Worm (Caenorhabditis elegans) whole organism, young adult: Measurements from ENCODE around the gene Y43F8C.9.
A peak's percentile ranks its signal among the peaks of the same experiment; 100 is the strongest.

ENCODE experiments used
- B0035.1 ChIP-seq: sonication (generic microtip); optimal IDR thresholded peaks from 2 replicates; lab custom pipeline; 2016; ENCODE audit warnings: missing genetic modification characterization, mild to moderate bottlenecking, missing compliant biosample characterization, missing genotype, missing genetic modification reagents
- B0336.3 ChIP-seq: fragments of 200-800 bp; sonication (Bioruptor generic); IDR thresholded peaks from 2 replicates; pipeline ENCODE4 v1.3.6; 2022; ENCODE audit warnings: missing genetic modification characterization, missing compliant biosample characterization
- D2030.7 ChIP-seq: fragments of 200-800 bp; sonication (Bioruptor generic); IDR thresholded peaks from 2 replicates; pipeline ENCODE4 v1.3.6; 2022; ENCODE audit warnings: missing genetic modification reagents, missing genetic modification characterization, missing compliant biosample characterization
- F33H1.4 ChIP-seq: fragments of 200-800 bp; sonication (Bioruptor generic); IDR thresholded peaks from 2 replicates; pipeline ENCODE4 v1.3.6; 2022; ENCODE audit warnings: missing genetic modification reagents, missing genetic modification characterization, missing compliant biosample characterization
- F37B4.10 ChIP-seq: fragments of 200-800 bp; sonication (Bioruptor generic); IDR thresholded peaks from 2 replicates; pipeline ENCODE4 v1.3.6; 2022; ENCODE audit warnings: missing genetic modification characterization, missing compliant biosample characterization
- F39B2.1 ChIP-seq: fragments of 200-800 bp; sonication (Bioruptor generic); IDR thresholded peaks from 2 replicates; pipeline ENCODE4 v1.3.6; 2022; ENCODE audit warnings: missing genetic modification reagents, missing genetic modification characterization, missing compliant biosample characterization
- F49E8.2 ChIP-seq: sonication (generic microtip); optimal IDR thresholded peaks from 3 replicates; lab custom pipeline; 2017; ENCODE audit warnings: missing genetic modification characterization, mild to moderate bottlenecking, missing compliant biosample characterization, antibody characterized with exemption, moderate library complexity; ENCODE audit not compliant: insufficient read depth
- F52B5.7 ChIP-seq: sonication (generic microtip); optimal IDR thresholded peaks from 2 replicates; lab custom pipeline; 2016; ENCODE audit warnings: mild to moderate bottlenecking, missing genetic modification characterization, missing compliant biosample characterization
- K12H6.12 ChIP-seq: fragments of 200-800 bp; sonication (Bioruptor generic); optimal IDR thresholded peaks from 2 replicates; lab custom pipeline; 2018; ENCODE audit warnings: mild to moderate bottlenecking, missing genetic modification characterization, missing compliant biosample characterization
- T26A5.8 ChIP-seq: sonication (generic microtip); optimal IDR thresholded peaks from 2 replicates; lab custom pipeline; 2016; ENCODE audit warnings: missing genetic modification characterization, missing compliant biosample characterization
- ama-1 ChIP-seq, 3 experiments: fragments of 150-350 bp in 1 of 3; sonication (generic microtip) in 2 of 3; optimal IDR thresholded peaks; 2 replicates each; lab custom pipeline; 2014 to 2018; ENCODE audit warnings: missing biosample characterization in 2 of 3, missing genetic modification characterization in 2 of 3, missing genetic modification reagents in 2 of 3
- aptf-3 ChIP-seq: fragments of 200-800 bp; sonication (Bioruptor generic); IDR thresholded peaks from 2 replicates; pipeline ENCODE4 v1.3.6; 2022; ENCODE audit warnings: missing genetic modification characterization, missing compliant biosample characterization
- atf-7 ChIP-seq: sonication (generic microtip); optimal IDR thresholded peaks from 2 replicates; lab custom pipeline; 2017; ENCODE audit warnings: mild to moderate bottlenecking, missing genetic modification characterization, missing compliant biosample characterization
- ccch-3 ChIP-seq: fragments of 200-800 bp; sonication (Bioruptor generic); optimal IDR thresholded peaks from 2 replicates; lab custom pipeline; 2018; ENCODE audit warnings: mild to moderate bottlenecking, missing genetic modification characterization, missing compliant biosample characterization
- ceh-58 ChIP-seq: fragments of 200-800 bp; sonication (Bioruptor generic); IDR thresholded peaks from 2 replicates; pipeline ENCODE4 v1.3.6; 2022; ENCODE audit warnings: missing genetic modification characterization, missing compliant biosample characterization
- ceh-79 ChIP-seq: sonication (generic microtip); optimal IDR thresholded peaks from 2 replicates; lab custom pipeline; 2017; ENCODE audit warnings: mild to moderate bottlenecking, missing genetic modification characterization, missing compliant biosample characterization
- chd-7 ChIP-seq: sonication (generic microtip); optimal IDR thresholded peaks from 2 replicates; lab custom pipeline; 2016; ENCODE audit warnings: mild to moderate bottlenecking, missing genetic modification characterization, moderate library complexity, missing compliant biosample characterization
- die-1 ChIP-seq: sonication (generic microtip); optimal IDR thresholded peaks from 2 replicates; lab custom pipeline; 2016; ENCODE audit warnings: missing genotype, mild to moderate bottlenecking, missing genetic modification characterization, missing compliant biosample characterization
- dox-1 ChIP-seq: fragments of 200-800 bp; sonication (Bioruptor generic); IDR thresholded peaks from 2 replicates; pipeline ENCODE4 v1.3.6; 2022; ENCODE audit warnings: missing genetic modification reagents, missing genetic modification characterization, missing compliant biosample characterization
- dpff-1 ChIP-seq: sonication (generic microtip); optimal IDR thresholded peaks from 2 replicates; lab custom pipeline; 2017; ENCODE audit warnings: mild to moderate bottlenecking, missing genetic modification characterization, missing compliant biosample characterization
- dpl-1 ChIP-seq: fragments of 150-350 bp; optimal IDR thresholded peaks from 2 replicates; lab custom pipeline; 2014; ENCODE audit warnings: missing biosample characterization, missing genetic modification reagents, missing genetic modification characterization
- egl-18 ChIP-seq: fragments of 200-800 bp; sonication (Bioruptor generic); IDR thresholded peaks from 2 replicates; pipeline ENCODE4 v1.3.6; 2022; ENCODE audit warnings: missing genetic modification reagents, missing genetic modification characterization, missing compliant biosample characterization
- hlh-12 ChIP-seq: sonication (generic microtip); optimal IDR thresholded peaks from 2 replicates; lab custom pipeline; 2016; ENCODE audit warnings: missing genetic modification characterization, missing compliant biosample characterization
- hrde-1 ChIP-seq: sonication (generic microtip); optimal IDR thresholded peaks from 2 replicates; lab custom pipeline; 2016; ENCODE audit warnings: missing genetic modification characterization, mild to moderate bottlenecking, missing compliant biosample characterization, moderate library complexity, missing genotype, missing genetic modification reagents, borderline replicate concordance
- let-526 ChIP-seq: fragments of 200-800 bp; sonication (Bioruptor generic); IDR thresholded peaks from 2 replicates; pipeline ENCODE4 v1.3.6; 2022; ENCODE audit warnings: missing genetic modification reagents, missing genetic modification characterization, missing compliant biosample characterization
- lin-40 ChIP-seq: sonication (generic microtip); optimal IDR thresholded peaks from 2 replicates; lab custom pipeline; 2016; ENCODE audit warnings: missing genetic modification characterization, mild to moderate bottlenecking, missing compliant biosample characterization, missing genotype, missing genetic modification reagents
- madf-3 ChIP-seq: fragments of 200-800 bp; sonication (Bioruptor generic); IDR thresholded peaks from 2 replicates; pipeline ENCODE4 v1.3.6; 2022; ENCODE audit warnings: missing genetic modification reagents, missing genetic modification characterization, missing compliant biosample characterization
- madf-6 ChIP-seq: fragments of 200-800 bp; sonication (Bioruptor generic); IDR thresholded peaks from 2 replicates; pipeline ENCODE4 v1.3.6; 2022; ENCODE audit warnings: missing genetic modification reagents, missing genetic modification characterization, missing compliant biosample characterization
- mcd-1 ChIP-seq: fragments of 200-800 bp; sonication (Bioruptor generic); IDR thresholded peaks from 2 replicates; pipeline ENCODE4 v1.3.6; 2022; ENCODE audit warnings: missing genetic modification reagents, missing genetic modification characterization, missing compliant biosample characterization
- mes-4 ChIP-seq: sonication (generic microtip); optimal IDR thresholded peaks from 2 replicates; lab custom pipeline; 2016; ENCODE audit warnings: missing genotype, missing genetic modification characterization, missing compliant biosample characterization
- mxl-1 ChIP-seq: sonication (generic microtip); optimal IDR thresholded peaks from 2 replicates; lab custom pipeline; 2016; ENCODE audit warnings: missing genetic modification characterization, missing compliant biosample characterization
- nfya-1 ChIP-seq: sonication (generic microtip); optimal IDR thresholded peaks from 2 replicates; lab custom pipeline; 2017; ENCODE audit warnings: antibody characterized with exemption, missing compliant biosample characterization, missing genetic modification characterization, borderline replicate concordance; ENCODE audit not compliant: insufficient read depth
- nhr-120 ChIP-seq: fragments of 200-800 bp; sonication (Bioruptor generic); IDR thresholded peaks from 2 replicates; pipeline ENCODE4 v1.3.6; 2022; ENCODE audit warnings: missing genetic modification characterization, missing compliant biosample characterization
- nhr-80 ChIP-seq: sonication (generic microtip); optimal IDR thresholded peaks from 2 replicates; lab custom pipeline; 2016; ENCODE audit warnings: missing genetic modification characterization, missing compliant biosample characterization
- repo-1 ChIP-seq: sonication (generic microtip); optimal IDR thresholded peaks from 2 replicates; lab custom pipeline; 2017; ENCODE audit warnings: mild to moderate bottlenecking, missing genetic modification characterization, missing compliant biosample characterization
- rpc-1 ChIP-seq, 2 experiments: fragments of 150-350 bp in 1 of 2; sonication (generic microtip) in 1 of 2; optimal IDR thresholded peaks; 2 replicates each; lab custom pipeline; 2014 to 2018; ENCODE audit warnings: missing biosample characterization in 1 of 2, missing genetic modification characterization in 1 of 2, missing genetic modification reagents in 1 of 2, missing genotype in 1 of 2
- sdz-38 ChIP-seq: sonication (generic microtip); optimal IDR thresholded peaks from 2 replicates; lab custom pipeline; 2016; ENCODE audit warnings: missing genotype, missing genetic modification characterization, missing compliant biosample characterization
- sea-2 ChIP-seq: fragments of 200-800 bp; sonication (Bioruptor generic); IDR thresholded peaks from 2 replicates; pipeline ENCODE4 v1.3.6; 2022; ENCODE audit warnings: missing genetic modification characterization, missing compliant biosample characterization
- somi-1 ChIP-seq: fragments of 200-800 bp; sonication (Bioruptor generic); optimal IDR thresholded peaks from 2 replicates; lab custom pipeline; 2018; ENCODE audit warnings: mild to moderate bottlenecking, missing genetic modification characterization, missing compliant biosample characterization
- tlf-1 ChIP-seq: fragments of 200-800 bp; sonication (Bioruptor generic); optimal IDR thresholded peaks from 2 replicates; lab custom pipeline; 2018; ENCODE audit warnings: mild to moderate bottlenecking, missing genetic modification characterization, missing compliant biosample characterization
- xnd-1 ChIP-seq: sonication (generic microtip); optimal IDR thresholded peaks from 2 replicates; lab custom pipeline; 2016; ENCODE audit warnings: missing genotype, missing genetic modification reagents, missing genetic modification characterization, missing compliant biosample characterization
- ztf-18 ChIP-seq: sonication (generic microtip); optimal IDR thresholded peaks from 2 replicates; lab custom pipeline; 2016; ENCODE audit warnings: missing genotype, mild to moderate bottlenecking, missing genetic modification characterization, missing compliant biosample characterization
- ztf-22 ChIP-seq: fragments of 200-800 bp; sonication (Bioruptor generic); optimal IDR thresholded peaks from 2 replicates; lab custom pipeline; 2018; ENCODE audit warnings: mild to moderate bottlenecking, missing genetic modification characterization, moderate library complexity, missing compliant biosample characterization
- ztf-3 ChIP-seq: fragments of 200-800 bp; sonication (Bioruptor generic); optimal IDR thresholded peaks from 2 replicates; lab custom pipeline; 2018; ENCODE audit warnings: mild to moderate bottlenecking, missing genetic modification characterization, missing compliant biosample characterization
- ztf-6 ChIP-seq: fragments of 200-800 bp; sonication (Bioruptor generic); IDR thresholded peaks from 2 replicates; pipeline ENCODE4 v1.3.6; 2022; ENCODE audit warnings: missing genetic modification reagents, missing genetic modification characterization, missing compliant biosample characterization

The Y43F8C.9 gene

DNA sequence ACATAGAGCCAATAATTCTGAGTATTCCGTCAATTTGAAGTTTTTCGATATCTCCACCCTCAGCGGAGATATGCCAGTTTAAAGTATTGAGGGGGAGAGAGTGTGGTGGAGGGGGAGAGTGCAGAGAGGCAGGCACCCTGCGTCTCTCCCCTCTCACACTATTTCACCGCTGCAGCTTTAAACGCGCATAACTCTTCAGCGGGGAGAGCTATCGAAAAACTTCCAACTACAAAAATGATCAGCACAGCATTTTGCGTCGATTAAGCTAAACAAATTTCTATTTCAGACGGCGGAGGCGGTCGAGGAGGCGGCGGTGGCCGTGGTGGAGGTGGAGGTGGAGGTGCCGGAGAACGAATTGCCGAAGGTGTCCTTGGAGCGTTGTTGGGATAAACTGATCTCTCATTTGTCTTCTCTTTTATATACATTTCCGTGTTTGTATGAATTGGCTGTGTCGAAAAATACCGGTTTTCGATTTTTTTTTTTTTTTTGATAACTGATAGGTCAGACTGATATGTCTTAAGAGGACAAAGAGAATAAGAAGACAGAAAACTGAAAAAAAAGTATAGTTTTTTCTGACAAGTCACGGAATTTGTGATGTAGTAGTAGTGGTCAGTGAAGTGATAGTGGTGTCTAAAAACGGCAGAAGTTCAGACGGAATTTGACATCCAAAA, 34.1 kb upstream of the Y43F8C.9 start (continued):
- TF ChIP-seq ama-1 (optimal IDR thresholded peaks at IDR 0.05; lab: Kevin White, UChicago) (no peak), ama-1 (GFP tag; optimal IDR thresholded peaks at IDR 0.05; lab: Kevin White, UChicago) (no peak), mes-4 (no peak), repo-1 (tag; lab: Kevin White, UChicago) (no peak), ceh-58 (no peak), dpff-1 (no peak), nfya-1 (no peak), hrde-1 (no peak), F33H1.4 (GFP tag; lab: Robert Waterston, UW) (no peak), K12H6.12 (tag; lab: Kevin White, UChicago) (no peak), xnd-1 (tag; lab: Kevin White, UChicago) (no peak), F39B2.1 (GFP tag; lab: Robert Waterston, UW) (no peak), F37B4.10 (GFP tag; lab: Robert Waterston, UW) (no peak), dox-1 (GFP tag; lab: Robert Waterston, UW) (peak; percentile 68), F52B5.7 (no peak), B0035.1 (tag; lab: Kevin White, UChicago) (no peak), egl-18 (GFP tag; lab: Robert Waterston, UW) (no peak), die-1 (tag; lab: Kevin White, UChicago) (no peak), T26A5.8 (tag; lab: Kevin White, UChicago) (no peak), ztf-18 (tag; lab: Kevin White, UChicago) (no peak), D2030.7 (GFP tag; lab: Robert Waterston, UW) (no peak), madf-3 (peak; percentile 49; the same call in 1 of the 2 replicates), ztf-22 (GFP tag; lab: Kevin White, UChicago) (no peak), ceh-79 (no peak), madf-6 (GFP tag; lab: Robert Waterston, UW) (0 out of 2 replicates have a peak, but pooled peaks have one; percentile 31), tlf-1 (GFP tag; lab: Kevin White, UChicago) (no peak), nhr-80 (tag; lab: Kevin White, UChicago) (no peak), dpl-1 (GFP tag; lab: Kevin White, UChicago) (no peak), B0336.3 (GFP tag; lab: Robert Waterston, UW) (no peak), rpc-1 (optimal IDR thresholded peaks at IDR 0.05; lab: Kevin White, UChicago) (no peak), rpc-1 (tag; optimal IDR thresholded peaks at IDR 0.05; lab: Kevin White, UChicago) (no peak), nhr-120 (GFP tag; lab: Robert Waterston, UW) (0 out of 2 replicates have a peak, but pooled peaks have one; percentile 57), sea-2 (GFP tag; lab: Robert Waterston, UW) (no peak), mxl-1 (tag; lab: Kevin White, UChicago) (no peak), lin-40 (tag; lab: Kevin White, UChicago) (peak; percentile 19), F49E8.2 (tag; lab: Kevin White, UChicago) (no peak), ccch-3 (GFP tag; lab: Kevin White, UChicago) (no peak), chd-7 (no peak), mcd-1 (GFP tag; lab: Robert Waterston, UW) (0 out of 2 replicates have a peak, but pooled peaks have one; percentile 11), ztf-6 (GFP tag; lab: Robert Waterston, UW) (peak; percentile 53; the same call in 1 of the 2 replicates), atf-7 (tag; lab: Kevin White, UChicago) (no peak), somi-1 (peak; percentile 5), ztf-3 (GFP tag; lab: Kevin White, UChicago) (no peak), let-526 (GFP tag; lab: Robert Waterston, UW) (no peak), aptf-3 (GFP tag; lab: Robert Waterston, UW) (no peak), sdz-38 (no peak), hlh-12 (no peak)
